Worm (Caenorhabditis elegans): ENCODE data around the gene T13H5.8.

T13H5.8 gene

ce11 chrII:8481033-8481708 lies 37.1 kb upstream of the T13H5.8 start (continued):
- TF ChIP-seq mxl-3 (GFP tag; optimal IDR thresholded peaks at IDR 0.05), result no peak
- TF ChIP-seq Y105C5A.15 (GFP tag; IDR thresholded peaks at IDR 0.05), result 0 out of 2 replicates have a peak, but pooled peaks have one; percentile 48
- peak; percentile 24 for TF ChIP-seq nhr-28 (tag; optimal IDR thresholded peaks at IDR 0.05)
- no peak for TF ChIP-seq zag-1 (tag; optimal IDR thresholded peaks at IDR 0.05)
- TF ChIP-seq madf-5 (GFP tag; IDR thresholded peaks at IDR 0.05), result peak in 1 of 2 experiments; percentile 11; a peak in 1 of 4 replicates
- TF ChIP-seq gei-8 (GFP tag; optimal IDR thresholded peaks at IDR 0.05), result no peak
- no peak for TF ChIP-seq ceh-32 (tag; optimal IDR thresholded peaks at IDR 0.05; ENCODE audit: poor library complexity)
- no peak for TF ChIP-seq daf-12 (tag; optimal IDR thresholded peaks at IDR 0.05)
- TF ChIP-seq mep-1 (tag; optimal IDR thresholded peaks at IDR 0.05), result peak; percentile 37
- TF ChIP-seq mes-2 (tag; optimal IDR thresholded peaks at IDR 0.05; ENCODE audit: poor library complexity, severe bottlenecking), result no peak
- no peak for TF ChIP-seq Y5F2A.4 (GFP tag; optimal IDR thresholded peaks at IDR 0.05)
- TF ChIP-seq arid-1 (GFP tag; conservative IDR thresholded peaks at IDR 0.05), result no peak
- TF ChIP-seq ama-1 (optimal IDR thresholded peaks at IDR 0.05), result no peak
- TF ChIP-seq unc-39 (tag; optimal IDR thresholded peaks at IDR 0.05), result no peak
- no peak for TF ChIP-seq madf-9 (GFP tag; conservative IDR thresholded peaks at IDR 0.05)
- peak; percentile 47 for TF ChIP-seq php-3 (GFP tag; IDR thresholded peaks at IDR 0.05)
- 0 out of 2 replicates have a peak, but pooled peaks have one; percentile 10 for TF ChIP-seq daf-19 (GFP tag; conservative IDR thresholded peaks at IDR 0.05)
- no peak for TF ChIP-seq cey-2 (tag; optimal IDR thresholded peaks at IDR 0.05; ENCODE audit: borderline replicate concordance, insufficient read depth)
- TF ChIP-seq dmd-8 (GFP tag; IDR thresholded peaks at IDR 0.05), result no peak
- TF ChIP-seq nhr-42 (GFP tag; IDR thresholded peaks at IDR 0.05), result no peak
- no peak for TF ChIP-seq pqm-1 (tag; optimal IDR thresholded peaks at IDR 0.05)
- TF ChIP-seq nhr-11 (tag; optimal IDR thresholded peaks at IDR 0.05), result no peak
- no peak for TF ChIP-seq Y48G9A.11 (GFP tag; IDR thresholded peaks at IDR 0.05)
- no peak for TF ChIP-seq fos-1 (tag; optimal IDR thresholded peaks at IDR 0.05)
- TF ChIP-seq ctbp-1 (GFP tag; IDR thresholded peaks at IDR 0.05), result no peak
- peak; percentile 42 for TF ChIP-seq T20F7.1 (GFP tag; optimal IDR thresholded peaks at IDR 0.05)
- TF ChIP-seq tag-97 (GFP tag; IDR thresholded peaks at IDR 0.05), result no peak
- TF ChIP-seq T26A8.4 (GFP tag; IDR thresholded peaks at IDR 0.05), result peak; percentile 37
- TF ChIP-seq zfp-3 (GFP tag; conservative IDR thresholded peaks at IDR 0.05), result no peak
- TF ChIP-seq mdt-29 (GFP tag; IDR thresholded peaks at IDR 0.05), result peak; percentile 69
- no peak for TF ChIP-seq zip-2 (tag; optimal IDR thresholded peaks at IDR 0.05)
- no peak for TF ChIP-seq nhr-25 (tag; optimal IDR thresholded peaks at IDR 0.05; ENCODE audit: borderline replicate concordance, insufficient read depth)
- TF ChIP-seq egl-43 (GFP tag; IDR thresholded peaks at IDR 0.05), result no peak
- no peak for TF ChIP-seq unc-130 (GFP tag; optimal IDR thresholded peaks at IDR 0.05)
- TF ChIP-seq F37D6.2 (tag; optimal IDR thresholded peaks at IDR 0.05), result no peak
- TF ChIP-seq snpc-1.2 (GFP tag; IDR thresholded peaks at IDR 0.05), result peak; percentile 15; the same call in 1 of the 2 replicates
- TF ChIP-seq nhr-111 (GFP tag; optimal IDR thresholded peaks at IDR 0.05), result no peak
- no peak for TF ChIP-seq fkh-10 (GFP tag; optimal IDR thresholded peaks at IDR 0.05)
- 0 out of 2 replicates have a peak, but pooled peaks have one; percentile 8 for TF ChIP-seq lin-1 (GFP tag; IDR thresholded peaks at IDR 0.05)
- TF ChIP-seq skn-1 (tag; optimal IDR thresholded peaks at IDR 0.05), result no peak
- TF ChIP-seq F44E2.7 (GFP tag; IDR thresholded peaks at IDR 0.05), result no peak
- TF ChIP-seq F49E8.2 (tag; optimal IDR thresholded peaks at IDR 0.05; ENCODE audit: borderline replicate concordance), result no peak
- TF ChIP-seq pha-4 (GFP tag; IDR thresholded peaks at IDR 0.05), result peak; percentile 27; the same call in 1 of the 2 replicates
- no peak for TF ChIP-seq pha-4 (tag; optimal IDR thresholded peaks at IDR 0.05)
- no peak for TF ChIP-seq snpc-4 (tag; optimal IDR thresholded peaks at IDR 0.05)
- no peak for TF ChIP-seq set-16 (GFP tag; IDR thresholded peaks at IDR 0.05)
- no peak for TF ChIP-seq ZK337.2 (GFP tag; IDR thresholded peaks at IDR 0.05)
- TF ChIP-seq dmd-9 (GFP tag; IDR thresholded peaks at IDR 0.05), result no peak
- no peak for TF ChIP-seq ceh-44 (GFP tag; IDR thresholded peaks at IDR 0.05)
- peak; percentile 11 for TF ChIP-seq dve-1 (tag; optimal IDR thresholded peaks at IDR 0.05; ENCODE audit: insufficient read depth)
